Fruit fly (Drosophila melanogaster) whole organism, embryonic: ENCODE measurements around the gene EAChm.

ENCODE experiments used
- Antp ChIP-seq: fragments of 200-800 bp; sonication (Bioruptor generic); optimal IDR thresholded peaks from 3 replicates; lab custom pipeline; 2016; ENCODE audit warnings: missing biosample characterization, missing genetic modification characterization
- C15 ChIP-seq: fragments of 200-800 bp; sonication (Bioruptor generic); IDR thresholded peaks from 3 replicates; pipeline ENCODE4 v1.3.6; 2022; ENCODE audit warnings: missing biosample characterization, missing genetic modification characterization
- CG10543 ChIP-seq: fragments of 200-800 bp; sonication (Bioruptor generic); optimal IDR thresholded peaks from 3 replicates; lab custom pipeline; 2017; ENCODE audit warnings: missing biosample characterization, mild to moderate bottlenecking, missing genetic modification characterization, moderate library complexity
- CG11398 ChIP-seq: fragments of 200-800 bp; sonication (Bioruptor generic); optimal IDR thresholded peaks from 2 replicates; lab custom pipeline; 2016; ENCODE audit warnings: missing biosample characterization, missing genetic modification characterization
- CG12219 ChIP-seq: fragments of 200-800 bp; sonication (Bioruptor generic); optimal IDR thresholded peaks from 3 replicates; lab custom pipeline; 2018; ENCODE audit warnings: missing biosample characterization, mild to moderate bottlenecking, missing genetic modification characterization
- CG13894 ChIP-seq: fragments of 200-800 bp; sonication (Bioruptor generic); optimal IDR thresholded peaks from 3 replicates; lab custom pipeline; 2018; ENCODE audit warnings: missing biosample characterization, mild to moderate bottlenecking, missing genetic modification characterization, moderate library complexity
- CG1529 ChIP-seq: fragments of 200-800 bp; sonication (Bioruptor generic); optimal IDR thresholded peaks from 3 replicates; lab custom pipeline; 2018; ENCODE audit warnings: missing biosample characterization, missing genetic modification characterization
- CG1603 ChIP-seq: fragments of 200-800 bp; sonication (Bioruptor generic); optimal IDR thresholded peaks from 2 replicates; lab custom pipeline; 2019; ENCODE audit warnings: missing biosample characterization, mild to moderate bottlenecking, missing genetic modification characterization, moderate library complexity
- CG18476 ChIP-seq: fragments of 200-800 bp; sonication (Bioruptor generic); optimal IDR thresholded peaks from 2 replicates; lab custom pipeline; 2016; ENCODE audit warnings: missing biosample characterization, mild to moderate bottlenecking, missing genetic modification characterization
- CG18619 ChIP-seq: fragments of 200-800 bp; sonication (Bioruptor generic); optimal IDR thresholded peaks from 3 replicates; lab custom pipeline; 2017; ENCODE audit warnings: missing biosample characterization, mild to moderate bottlenecking, missing genetic modification characterization
- CG3065 ChIP-seq: fragments of 200-800 bp; sonication (Bioruptor generic); optimal IDR thresholded peaks from 2 replicates; lab custom pipeline; 2016; ENCODE audit warnings: missing biosample characterization, missing genetic modification characterization
- CG31388 ChIP-seq: fragments of 200-800 bp; sonication (Bioruptor generic); optimal IDR thresholded peaks from 2 replicates; lab custom pipeline; 2016; ENCODE audit warnings: missing biosample characterization, missing genetic modification characterization
- CG33557 ChIP-seq: fragments of 200-800 bp; sonication (Bioruptor generic); optimal IDR thresholded peaks from 2 replicates; lab custom pipeline; 2019; ENCODE audit warnings: missing biosample characterization, mild to moderate bottlenecking, missing genetic modification characterization, moderate library complexity
- CG42726 ChIP-seq: fragments of 200-800 bp; sonication (Bioruptor generic); IDR thresholded peaks from 2 replicates; pipeline ENCODE4 v1.3.6; 2022; ENCODE audit warnings: missing biosample characterization, missing genetic modification characterization; ENCODE audit not compliant: partially characterized antibody
- CG4730 ChIP-seq: fragments of 200-800 bp; sonication (Bioruptor generic); IDR thresholded peaks from 2 replicates; pipeline ENCODE4 v1.3.6; 2022; ENCODE audit warnings: missing biosample characterization, missing genetic modification characterization
- CG7839 ChIP-seq: fragments of 200-800 bp; sonication (Bioruptor generic); optimal IDR thresholded peaks from 3 replicates; lab custom pipeline; 2018; ENCODE audit warnings: missing biosample characterization, mild to moderate bottlenecking, missing genetic modification characterization, moderate library complexity
- CG8478 ChIP-seq: fragments of >200 bp; optimal IDR thresholded peaks from 2 replicates; lab custom pipeline; 2018
- CG9932 ChIP-seq: fragments of 200-800 bp; sonication (Bioruptor generic); IDR thresholded peaks from 2 replicates; pipeline ENCODE4 v1.3.6; 2022; ENCODE audit warnings: missing biosample characterization, missing genetic modification characterization
- GATAe ChIP-seq: fragments of 200-800 bp; sonication (Bioruptor generic); conservative IDR thresholded peaks from 2 replicates; pipeline ENCODE4 v1.3.6; 2022; ENCODE audit warnings: missing biosample characterization, missing genetic modification characterization
- Tbp ChIP-seq: fragments of >200 bp; optimal IDR thresholded peaks from 2 replicates; lab custom pipeline; 2018; ENCODE audit warnings: missing biosample characterization, missing genetic modification characterization
- Trl ChIP-seq, 3 experiments: fragments of >200 bp in 2 of 3; fragments of 200-800 bp in 1 of 3; sonication (Bioruptor generic) in 1 of 3; optimal IDR thresholded peaks; 2 replicates in 1 of 3; 3 replicates in 2 of 3; lab custom pipeline; 2016 to 2017; ENCODE audit warnings: missing biosample characterization in 1 of 3, missing genetic modification characterization in 1 of 3
- Xrp1 ChIP-seq: fragments of 200-800 bp; sonication (Bioruptor generic); IDR thresholded peaks from 2 replicates; pipeline ENCODE4 v1.3.6; 2022; ENCODE audit warnings: missing biosample characterization, missing genetic modification characterization
- al ChIP-seq: fragments of 200-800 bp; sonication (Bioruptor generic); IDR thresholded peaks from 2 replicates; pipeline ENCODE4 v1.3.6; 2022; ENCODE audit warnings: missing biosample characterization, missing genetic modification characterization
- ap ChIP-seq: fragments of 200-800 bp; sonication (Bioruptor generic); IDR thresholded peaks from 2 replicates; pipeline ENCODE4 v1.3.6; 2022; ENCODE audit warnings: missing biosample characterization, missing genetic modification characterization
- az2 ChIP-seq: fragments of 200-800 bp; sonication (Bioruptor generic); optimal IDR thresholded peaks from 3 replicates; lab custom pipeline; 2016; ENCODE audit warnings: missing biosample characterization, missing genetic modification characterization
- btn ChIP-seq: fragments of 200-800 bp; sonication (Bioruptor generic); optimal IDR thresholded peaks from 2 replicates; lab custom pipeline; 2016; ENCODE audit warnings: missing biosample characterization, missing genetic modification characterization
- crc ChIP-seq: fragments of 200-800 bp; sonication (Bioruptor generic); optimal IDR thresholded peaks from 2 replicates; lab custom pipeline; 2016; ENCODE audit warnings: missing biosample characterization, missing genetic modification characterization
- dpn ChIP-seq, 2 experiments: fragments of 200-800 bp; sonication (Bioruptor generic); optimal IDR thresholded peaks; 3 replicates each; lab custom pipeline; 2016; ENCODE audit warnings: missing biosample characterization in 2 of 2, missing genetic modification characterization in 2 of 2
- ewg ChIP-seq: fragments of 200-800 bp; sonication (Bioruptor generic); optimal IDR thresholded peaks from 3 replicates; lab custom pipeline; 2017; ENCODE audit warnings: mild to moderate bottlenecking, missing biosample characterization, missing genetic modification reagents, missing genetic modification characterization
- fd96Cb ChIP-seq: fragments of 200-800 bp; sonication (Bioruptor generic); optimal IDR thresholded peaks from 2 replicates; lab custom pipeline; 2018; ENCODE audit warnings: missing biosample characterization, mild to moderate bottlenecking, missing genetic modification characterization, moderate library complexity
- hbn ChIP-seq: fragments of 200-800 bp; sonication (Bioruptor generic); IDR thresholded peaks from 2 replicates; pipeline ENCODE4 v1.3.6; 2022; ENCODE audit warnings: missing biosample characterization, missing genetic modification characterization; ENCODE audit not compliant: partially characterized antibody
- hkb ChIP-seq, 2 experiments: fragments of 200-800 bp in 1 of 2; fragments of >200 bp in 1 of 2; sonication (Bioruptor generic) in 1 of 2; IDR thresholded peaks in 1 of 2; optimal IDR thresholded peaks in 1 of 2; 2 replicates each; pipeline versions ENCODE4 v1.3.6 to Lab custom; 2017 to 2022; ENCODE audit warnings: missing biosample characterization in 1 of 2, missing genetic modification characterization in 1 of 2
- kah ChIP-seq: fragments of 200-800 bp; sonication (Bioruptor generic); optimal IDR thresholded peaks from 2 replicates; lab custom pipeline; 2018; ENCODE audit warnings: missing biosample characterization, mild to moderate bottlenecking, missing genetic modification characterization
- lab ChIP-seq: fragments of 200-800 bp; sonication (Bioruptor generic); optimal IDR thresholded peaks from 3 replicates; lab custom pipeline; 2017; ENCODE audit warnings: missing biosample characterization, missing genetic modification characterization, mild to moderate bottlenecking, moderate library complexity, missing genetic modification reagents
- lilli ChIP-seq: fragments of 200-800 bp; sonication (Bioruptor generic); optimal IDR thresholded peaks from 3 replicates; lab custom pipeline; 2016; ENCODE audit warnings: missing biosample characterization, missing genetic modification characterization
- maf-S ChIP-seq: fragments of 200-800 bp; sonication (Bioruptor generic); optimal IDR thresholded peaks from 2 replicates; lab custom pipeline; 2016; ENCODE audit warnings: missing biosample characterization, missing genetic modification characterization
- odd ChIP-seq: fragments of 200-800 bp; sonication (Bioruptor generic); optimal IDR thresholded peaks from 2 replicates; lab custom pipeline; 2017; ENCODE audit warnings: missing biosample characterization, mild to moderate bottlenecking, missing genetic modification characterization
- otp ChIP-seq: fragments of 200-800 bp; sonication (Bioruptor generic); IDR thresholded peaks from 3 replicates; pipeline ENCODE4, ENCODE4 v1.3.6; 2022; ENCODE audit warnings: missing biosample characterization, missing genetic modification characterization
- pan ChIP-seq, 4 experiments: fragments of >200 bp in 3 of 4; fragments of 200-800 bp in 1 of 4; sonication (Bioruptor generic) in 1 of 4; optimal IDR thresholded peaks in 3 of 4; IDR thresholded peaks in 1 of 4; 2 replicates each; pipeline versions ENCODE4 v1.3.6 to Lab custom; 2017 to 2022; ENCODE audit warnings: missing biosample characterization in 2 of 4, missing genetic modification characterization in 2 of 4, mixed read lengths in 1 of 4
- peb ChIP-seq: fragments of 200-800 bp; sonication (Bioruptor generic); IDR thresholded peaks from 2 replicates; pipeline ENCODE4 v1.3.6; 2022; ENCODE audit warnings: missing biosample characterization, missing genetic modification characterization
- salm ChIP-seq: fragments of 200-800 bp; sonication (Bioruptor generic); optimal IDR thresholded peaks from 2 replicates; lab custom pipeline; 2018; ENCODE audit warnings: missing biosample characterization, mild to moderate bottlenecking, missing genetic modification characterization
- slp2 ChIP-seq: fragments of 200-800 bp; sonication (Bioruptor generic); optimal IDR thresholded peaks from 2 replicates; lab custom pipeline; 2016; ENCODE audit warnings: missing biosample characterization, missing genetic modification characterization
- sr ChIP-seq: fragments of 200-800 bp; sonication (Bioruptor generic); IDR thresholded peaks from 3 replicates; pipeline ENCODE4 v1.3.6; 2022; ENCODE audit warnings: missing biosample characterization, missing genetic modification characterization
- ssp ChIP-seq: fragments of 200-800 bp; sonication (Bioruptor generic); IDR thresholded peaks from 2 replicates; pipeline ENCODE4 v1.3.6; 2022; ENCODE audit warnings: missing biosample characterization, missing genetic modification characterization
- stwl ChIP-seq: fragments of 200-800 bp; sonication (Bioruptor generic); optimal IDR thresholded peaks from 3 replicates; lab custom pipeline; 2018; ENCODE audit warnings: missing biosample characterization, mild to moderate bottlenecking, missing genetic modification characterization, moderate library complexity
- tap ChIP-seq: fragments of 200-800 bp; optimal IDR thresholded peaks from 3 replicates; lab custom pipeline; 2019; ENCODE audit warnings: missing biosample characterization, mild to moderate bottlenecking, missing genetic modification characterization, moderate library complexity
- zfh2 ChIP-seq: fragments of 200-800 bp; sonication (Bioruptor generic); optimal IDR thresholded peaks from 2 replicates; lab custom pipeline; 2016; ENCODE audit warnings: missing biosample characterization, missing genetic modification characterization

Gene EAChm

DNA sequence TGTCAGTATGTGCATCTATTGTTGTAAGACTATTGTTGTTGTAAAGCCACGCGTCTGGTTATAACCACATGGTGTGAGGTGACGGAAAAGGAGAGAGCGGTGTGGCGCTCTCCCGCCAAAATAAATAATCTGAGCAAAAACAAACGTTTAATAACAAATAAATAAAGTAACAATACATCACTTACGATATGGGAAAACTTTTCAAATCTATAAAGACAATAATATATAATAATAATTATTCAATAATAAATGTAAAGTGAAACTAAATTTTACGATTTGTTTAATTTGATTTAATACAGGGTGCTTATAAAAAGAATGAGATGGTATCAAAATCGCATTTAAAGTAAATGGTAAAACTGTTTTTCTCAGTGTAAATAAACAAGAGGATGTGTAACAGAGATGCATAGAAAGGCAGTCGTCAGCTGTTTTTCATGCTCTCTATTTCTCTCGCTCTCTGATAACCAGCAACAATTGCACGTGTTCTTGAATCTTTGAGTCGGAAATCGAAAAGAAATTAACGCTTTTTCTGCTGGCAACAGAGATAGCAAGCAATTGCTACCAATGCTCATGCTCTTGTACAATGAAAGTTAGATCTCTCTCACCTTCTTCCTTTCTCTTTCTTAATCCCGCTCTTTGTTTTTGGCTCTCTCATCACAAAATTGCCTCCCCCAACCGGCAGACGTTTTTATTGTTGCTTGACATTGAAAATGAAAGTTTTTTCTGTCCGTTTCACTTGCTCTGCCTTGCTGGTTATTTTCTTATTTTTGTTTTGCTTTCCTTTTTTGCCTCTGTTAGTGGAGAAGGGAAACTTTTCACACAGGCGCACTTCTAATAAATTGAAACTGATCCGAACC, 44.3 kb downstream of the EAChm start (continued):
- TF ChIP-seq Xrp1 (GFP tag; lab: Robert Waterston, UW) (peak; percentile 94), tap (tag; lab: Kevin White, UChicago) (peak; percentile 94), CG3065 (GFP tag; lab: Kevin White, UChicago) (peak; percentile 24), CG33557 (peak; percentile 79), sr (GFP tag; lab: Robert Waterston, UW) (peak; percentile 56; the same call in 2 of the 3 replicates), CG4730 (GFP tag; lab: Robert Waterston, UW) (peak; percentile 66), CG31388 (peak; percentile 49), stwl (peak; percentile 17), CG11398 (GFP tag; lab: Kevin White, UChicago) (no peak), CG13894 (peak; percentile 87), GATAe (GFP tag; lab: Robert Waterston, UW) (peak; percentile 43; the same call in 1 of the 2 replicates), lab (peak; percentile 90), hbn (GFP tag; lab: Robert Waterston, UW) (no peak; the same call in 1 of the 2 replicates), maf-S (peak; percentile 15), slp2 (no peak), crc (no peak), dpn (GFP tag; optimal IDR thresholded peaks at IDR 0.05; lab: Kevin White, UChicago) (peak in 1 of 2 experiments; percentile 75), ap (peak; percentile 79), pan (optimal IDR thresholded peaks at IDR 0.05; lab: Kevin White, UChicago) (no peak), pan (GFP tag; optimal IDR thresholded peaks at IDR 0.05 in 1 of 2, IDR thresholded peaks at IDR 0.05 in 1 of 2) (peak in 1 of 2 experiments; percentile 91), ewg (GFP tag; lab: Kevin White, UChicago) (peak; percentile 55), Trl (optimal IDR thresholded peaks at IDR 0.05; lab: Kevin White, UChicago) (peak; percentile 86 to 91), Trl (GFP tag; optimal IDR thresholded peaks at IDR 0.05; lab: Kevin White, UChicago) (peak; percentile 69), CG42726 (GFP tag; lab: Robert Waterston, UW) (no peak), salm (peak; percentile 88), kah (GFP tag; lab: Kevin White, UChicago) (peak; percentile 62), CG1529 (GFP tag; lab: Kevin White, UChicago) (peak; percentile 64), Tbp (GFP tag; lab: Kevin White, UChicago) (no peak), CG9932 (GFP tag; lab: Robert Waterston, UW) (peak; percentile 52; the same call in 1 of the 2 replicates), CG18476 (GFP tag; lab: Kevin White, UChicago) (peak; percentile 76), Antp (peak; percentile 32), CG18619 (peak; percentile 61), al (peak; percentile 69), ssp (GFP tag; lab: Robert Waterston, UW) (peak; percentile 60), lilli (GFP tag; lab: Kevin White, UChicago) (peak; percentile 27), az2 (GFP tag; lab: Kevin White, UChicago) (peak; percentile 80), hkb (optimal IDR thresholded peaks at IDR 0.05; lab: Kevin White, UChicago) (no peak), hkb (GFP tag; IDR thresholded peaks at IDR 0.05; lab: Robert Waterston, UW) (peak; percentile 93), peb (peak; percentile 75), odd (GFP tag; lab: Kevin White, UChicago) (peak; percentile 81), C15 (GFP tag; lab: Robert Waterston, UW) (peak; percentile 27; the same call in 1 of the 3 replicates), CG8478 (no peak), CG7839 (peak; percentile 87), btn (GFP tag; lab: Kevin White, UChicago) (no peak), zfh2 (no peak), CG10543 (GFP tag; lab: Kevin White, UChicago) (peak; percentile 82), CG1603 (tag; lab: Kevin White, UChicago) (peak; percentile 64), CG12219 (GFP tag; lab: Kevin White, UChicago) (peak; percentile 54), otp (no peak), fd96Cb (tag; lab: Kevin White, UChicago) (peak; percentile 94)
